Fruit fly (Drosophila melanogaster): ENCODE measurements around the gene mRpL22.
A peak's percentile ranks its signal among the peaks of the same experiment; 100 is the strongest.

The mRpL22 gene

DNA sequence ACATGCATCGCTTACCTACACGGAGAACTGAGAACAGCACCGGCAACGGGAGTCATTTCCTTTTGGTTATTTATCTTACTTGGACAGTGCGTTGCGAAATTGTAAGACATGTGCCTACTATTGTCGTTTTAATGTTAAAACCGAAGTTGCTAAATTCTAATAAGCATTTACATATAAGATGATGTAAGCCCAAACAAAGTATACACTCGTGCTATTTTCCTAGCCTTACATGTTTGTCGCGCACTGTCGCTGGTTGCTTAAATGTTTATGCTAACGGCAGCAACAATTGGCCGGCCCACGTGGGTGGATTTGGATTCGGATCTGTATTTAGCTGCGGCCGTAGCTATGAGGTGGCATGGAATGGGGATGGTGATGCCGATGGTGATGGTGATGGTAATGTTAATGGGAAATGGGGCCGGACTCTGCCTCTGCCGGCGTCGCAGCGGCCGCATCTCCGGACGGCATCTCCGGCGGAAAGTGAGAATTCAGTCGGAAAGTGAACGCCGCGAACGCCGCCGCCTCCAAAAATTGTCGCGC is 27.5 kb downstream of the mRpL22 start, which contains the start of gene CG4829 (continued):
- TF ChIP-seq CG2120 (GFP tag; optimal IDR thresholded peaks at IDR 0.05) (peak; percentile 85), Dfd (GFP tag; optimal IDR thresholded peaks at IDR 0.05) (no peak), dm (GFP tag; optimal IDR thresholded peaks at IDR 0.05) (peak; percentile 74), Neu2 (GFP tag; optimal IDR thresholded peaks at IDR 0.05; ENCODE audit: borderline replicate concordance) (peak; percentile 22), CG32767 (GFP tag; IDR thresholded peaks at IDR 0.05) (peak; percentile 72), Hsf (GFP tag; optimal IDR thresholded peaks at IDR 0.05) (peak; percentile 86), tap (tag; optimal IDR thresholded peaks at IDR 0.05) (peak; percentile 92), sim (GFP tag; IDR thresholded peaks at IDR 0.05) (peak; percentile 74), amos (GFP tag; IDR thresholded peaks at IDR 0.05; ENCODE audit: partially characterized antibody) (no peak), Stat92E (GFP tag; optimal IDR thresholded peaks at IDR 0.05) (no peak), CG4404 (GFP tag; IDR thresholded peaks at IDR 0.05) (peak; percentile 43; the same call in 1 of the 2 replicates), CG2712 (tag; optimal IDR thresholded peaks at IDR 0.05) (peak; percentile 90), CG17802 (tag; optimal IDR thresholded peaks at IDR 0.05) (peak; percentile 63), CG13424 (tag; optimal IDR thresholded peaks at IDR 0.05) (peak; percentile 92), CG2202 (tag; optimal IDR thresholded peaks at IDR 0.05) (peak; percentile 31), fd96Cb (tag; optimal IDR thresholded peaks at IDR 0.05) (peak; percentile 91), gt (GFP tag; IDR thresholded peaks at IDR 0.05) (no peak; the same call in 1 of the 2 replicates), Kr (GFP tag; optimal IDR thresholded peaks at IDR 0.05) (no peak), Dek (tag; optimal IDR thresholded peaks at IDR 0.05) (peak; percentile 86), CG6272 (GFP tag; IDR thresholded peaks at IDR 0.05) (peak; percentile 74), CG4730 (GFP tag; IDR thresholded peaks at IDR 0.05) (peak; percentile 83), zen2 (GFP tag; IDR thresholded peaks at IDR 0.05; ENCODE audit: partially characterized antibody) (no peak), oc (tag; optimal IDR thresholded peaks at IDR 0.05) (peak; percentile 85), CG17912 (GFP tag; optimal IDR thresholded peaks at IDR 0.05) (peak; percentile 79), dati (GFP tag; IDR thresholded peaks at IDR 0.05) (peak; percentile 78), CG17385 (GFP tag; optimal IDR thresholded peaks at IDR 0.05) (peak; percentile 85), CG17359 (tag; optimal IDR thresholded peaks at IDR 0.05) (peak; percentile 94), sqz (GFP tag; optimal IDR thresholded peaks at IDR 0.05) (peak; percentile 88), ro (GFP tag; IDR thresholded peaks at IDR 0.05) (peak; percentile 73), CG10543 (GFP tag; optimal IDR thresholded peaks at IDR 0.05) (peak; percentile 84), mirr (GFP tag; optimal IDR thresholded peaks at IDR 0.05) (peak; percentile 87), stc (GFP tag; IDR thresholded peaks at IDR 0.05) (peak; percentile 87), MTF-1 (GFP tag; optimal IDR thresholded peaks at IDR 0.05; ENCODE audit: borderline replicate concordance) (peak; percentile 86), CG11560 (tag; IDR thresholded peaks at IDR 0.05) (peak; percentile 69), Gug (GFP tag; IDR thresholded peaks at IDR 0.05) (peak; percentile 80), Fer1 (GFP tag; optimal IDR thresholded peaks at IDR 0.05) (peak; percentile 89), CG4282 (GFP tag; optimal IDR thresholded peaks at IDR 0.05) (peak; percentile 71), Ssrp (tag; optimal IDR thresholded peaks at IDR 0.05) (peak; percentile 83), disco-r (GFP tag; optimal IDR thresholded peaks at IDR 0.05) (peak; percentile 61), Fer2 (tag; optimal IDR thresholded peaks at IDR 0.05) (peak; percentile 76), twi (tag; optimal IDR thresholded peaks at IDR 0.05) (peak; percentile 72), CG5245 (GFP tag; optimal IDR thresholded peaks at IDR 0.05) (peak; percentile 86), pfk (GFP tag; optimal IDR thresholded peaks at IDR 0.05) (peak; percentile 7), TFAM (GFP tag; optimal IDR thresholded peaks at IDR 0.05) (no peak), CG18262 (tag; optimal IDR thresholded peaks at IDR 0.05) (peak; percentile 87), stwl (tag; optimal IDR thresholded peaks at IDR 0.05) (peak; percentile 5), toy (GFP tag; IDR thresholded peaks at IDR 0.05) (peak; percentile 56; the same call in 1 of the 2 replicates), odd (GFP tag; optimal IDR thresholded peaks at IDR 0.05) (peak; percentile 82), Vsx1 (GFP tag; optimal IDR thresholded peaks at IDR 0.05) (peak; percentile 67), pum (GFP tag; optimal IDR thresholded peaks at IDR 0.05) (peak; percentile 83)

Measured in whole organism, embryonic.